Fruit fly (Drosophila melanogaster): ENCODE data around the gene CG7246.

- TF ChIP-seq CTCF (optimal IDR thresholded peaks at IDR 0.05) (no peak), CG8478 (optimal IDR thresholded peaks at IDR 0.05) (no peak)
Measured at dm6 chrX:9061299-9061698, 19.6 kb downstream of the CG7246 start.
